Fruit fly (Drosophila melanogaster) whole organism, embryonic: Measurements from ENCODE around the gene Coq2.

Source experiments
- CG10147 ChIP-seq: fragments of 200-800 bp; sonication (Bioruptor generic); optimal IDR thresholded peaks from 2 replicates; lab custom pipeline; 2019; ENCODE audit warnings: missing biosample characterization, mild to moderate bottlenecking, missing genetic modification characterization, moderate library complexity
- CG12744 ChIP-seq: fragments of 200-800 bp; sonication (Bioruptor generic); optimal IDR thresholded peaks from 2 replicates; lab custom pipeline; 2016; ENCODE audit warnings: missing biosample characterization, missing genetic modification characterization
- CG15601 ChIP-seq: fragments of 200-800 bp; sonication (Bioruptor generic); optimal IDR thresholded peaks from 3 replicates; lab custom pipeline; 2019; ENCODE audit warnings: missing biosample characterization, mild to moderate bottlenecking, missing genetic modification characterization, moderate library complexity
- CG15696 ChIP-seq: fragments of 200-800 bp; sonication (Bioruptor generic); optimal IDR thresholded peaks from 2 replicates; lab custom pipeline; 2019; ENCODE audit warnings: missing biosample characterization, mild to moderate bottlenecking, missing genetic modification characterization, moderate library complexity
- CG16813 ChIP-seq: fragments of 200-800 bp; sonication (Bioruptor generic); IDR thresholded peaks from 3 replicates; pipeline ENCODE4 v1.3.6; 2022; ENCODE audit warnings: missing biosample characterization, missing genetic modification characterization; ENCODE audit not compliant: partially characterized antibody
- CG17802 ChIP-seq: fragments of 200-800 bp; sonication (Bioruptor generic); optimal IDR thresholded peaks from 2 replicates; lab custom pipeline; 2018; ENCODE audit warnings: missing biosample characterization, mild to moderate bottlenecking, missing genetic modification characterization, moderate library complexity
- CG32532 ChIP-seq: fragments of 200-800 bp; sonication (Bioruptor generic); IDR thresholded peaks from 2 replicates; pipeline ENCODE4 v1.3.6; 2022; ENCODE audit warnings: missing biosample characterization, missing genetic modification characterization
- CG3281 ChIP-seq: fragments of 200-800 bp; sonication (Bioruptor generic); optimal IDR thresholded peaks from 3 replicates; lab custom pipeline; 2017; ENCODE audit warnings: missing biosample characterization, mild to moderate bottlenecking, missing genetic modification characterization
- CG3407 ChIP-seq: fragments of 200-800 bp; sonication (Bioruptor generic); optimal IDR thresholded peaks from 2 replicates; lab custom pipeline; 2018; ENCODE audit warnings: missing biosample characterization, mild to moderate bottlenecking, missing genetic modification characterization
- CG42726 ChIP-seq: fragments of 200-800 bp; sonication (Bioruptor generic); IDR thresholded peaks from 2 replicates; pipeline ENCODE4 v1.3.6; 2022; ENCODE audit warnings: missing biosample characterization, missing genetic modification characterization; ENCODE audit not compliant: partially characterized antibody
- CG4617 ChIP-seq: fragments of 200-800 bp; sonication (Bioruptor generic); optimal IDR thresholded peaks from 3 replicates; lab custom pipeline; 2016; ENCODE audit warnings: missing biosample characterization, missing genetic modification characterization, borderline replicate concordance
- CG6854 ChIP-seq: fragments of 200-800 bp; sonication (Bioruptor generic); optimal IDR thresholded peaks from 3 replicates; lab custom pipeline; 2017; ENCODE audit warnings: missing biosample characterization, mild to moderate bottlenecking, missing genetic modification characterization
- CG8290 ChIP-seq, 3 experiments: fragments of 200-800 bp; sonication (Bioruptor generic); optimal IDR thresholded peaks; 2 replicates each; lab custom pipeline; 2016 to 2019; ENCODE audit warnings: missing biosample characterization in 3 of 3, missing genetic modification characterization in 3 of 3, mild to moderate bottlenecking in 2 of 3, moderate library complexity in 1 of 3
- CG8924 ChIP-seq: fragments of 200-800 bp; optimal IDR thresholded peaks from 3 replicates; lab custom pipeline; 2019; ENCODE audit warnings: missing biosample characterization, mild to moderate bottlenecking, missing genetic modification characterization, moderate library complexity
- CG9817 ChIP-seq: fragments of 200-800 bp; sonication (Bioruptor generic); optimal IDR thresholded peaks from 2 replicates; lab custom pipeline; 2018; ENCODE audit warnings: missing biosample characterization, mild to moderate bottlenecking, missing genetic modification characterization, moderate library complexity
- CHES-1-like ChIP-seq: fragments of 200-800 bp; sonication (Bioruptor generic); optimal IDR thresholded peaks from 2 replicates; lab custom pipeline; 2016; ENCODE audit warnings: missing biosample characterization, missing genetic modification characterization
- Chrac-16 ChIP-seq: fragments of 200-800 bp; sonication (Bioruptor generic); optimal IDR thresholded peaks from 3 replicates; lab custom pipeline; 2016; ENCODE audit warnings: missing biosample characterization, missing genetic modification characterization
- CoRest ChIP-seq: fragments of 200-800 bp; sonication (Bioruptor generic); optimal IDR thresholded peaks from 3 replicates; lab custom pipeline; 2018; ENCODE audit warnings: missing biosample characterization, mild to moderate bottlenecking, missing genetic modification characterization, moderate library complexity
- Dbx ChIP-seq: fragments of 200-800 bp; sonication (Bioruptor generic); IDR thresholded peaks from 3 replicates; pipeline ENCODE4 v1.3.6; 2022; ENCODE audit warnings: missing biosample characterization, missing genetic modification characterization
- Doc3 ChIP-seq: fragments of 200-800 bp; sonication (Bioruptor generic); IDR thresholded peaks from 3 replicates; pipeline ENCODE4 v1.3.6; 2022; ENCODE audit warnings: missing biosample characterization, missing genetic modification characterization; ENCODE audit not compliant: partially characterized antibody
- Max ChIP-seq: fragments of 200-800 bp; sonication (Bioruptor generic); optimal IDR thresholded peaks from 2 replicates; lab custom pipeline; 2016; ENCODE audit warnings: missing biosample characterization, mild to moderate bottlenecking, missing genetic modification characterization
- Myb ChIP-seq: fragments of 200-800 bp; sonication (Bioruptor generic); optimal IDR thresholded peaks from 2 replicates; lab custom pipeline; 2016; ENCODE audit warnings: missing biosample characterization, missing genetic modification characterization
- Oli ChIP-seq: fragments of 200-800 bp; sonication (Bioruptor generic); optimal IDR thresholded peaks from 2 replicates; lab custom pipeline; 2018; ENCODE audit warnings: missing biosample characterization, mild to moderate bottlenecking, missing genetic modification characterization, moderate library complexity
- Sox100B ChIP-seq: fragments of 200-800 bp; sonication (Bioruptor generic); optimal IDR thresholded peaks from 3 replicates; lab custom pipeline; 2018; ENCODE audit warnings: missing biosample characterization, mild to moderate bottlenecking, missing genetic modification characterization
- Stat92E ChIP-seq, 3 experiments: fragments of >200 bp in 2 of 3; fragments of 200-800 bp in 1 of 3; sonication (Bioruptor generic) in 1 of 3; optimal IDR thresholded peaks; 2 replicates each; lab custom pipeline; 2017 to 2019; ENCODE audit warnings: missing biosample characterization in 3 of 3, missing genetic modification characterization in 3 of 3, mild to moderate bottlenecking in 1 of 3, moderate library complexity in 1 of 3
- ab ChIP-seq: fragments of 200-800 bp; sonication (Bioruptor generic); optimal IDR thresholded peaks from 2 replicates; lab custom pipeline; 2016; ENCODE audit warnings: missing biosample characterization, missing genetic modification characterization
- bbx ChIP-seq: fragments of 200-800 bp; sonication (Bioruptor generic); IDR thresholded peaks from 2 replicates; pipeline ENCODE4 v1.3.6; 2022; ENCODE audit warnings: missing biosample characterization, missing genetic modification characterization; ENCODE audit not compliant: partially characterized antibody
- bcd ChIP-seq: fragments of 200-800 bp; sonication (Bioruptor generic); optimal IDR thresholded peaks from 2 replicates; lab custom pipeline; 2017; ENCODE audit warnings: missing biosample characterization, mild to moderate bottlenecking, missing genetic modification characterization
- bigmax ChIP-seq: fragments of 200-800 bp; sonication (Bioruptor generic); optimal IDR thresholded peaks from 2 replicates; lab custom pipeline; 2018; ENCODE audit warnings: missing biosample characterization, mild to moderate bottlenecking, missing genetic modification characterization
- bsh ChIP-seq, 2 experiments: fragments of 200-800 bp; sonication (Bioruptor generic); optimal IDR thresholded peaks; 2 replicates each; lab custom pipeline; 2017 to 2018; ENCODE audit warnings: mild to moderate bottlenecking in 2 of 2, missing biosample characterization in 2 of 2, missing genetic modification characterization in 2 of 2, moderate library complexity in 1 of 2
- cg ChIP-seq: fragments of 200-800 bp; sonication (Bioruptor generic); optimal IDR thresholded peaks from 3 replicates; lab custom pipeline; 2019; ENCODE audit warnings: missing biosample characterization, mild to moderate bottlenecking, missing genetic modification characterization, moderate library complexity
- grau ChIP-seq: fragments of 200-800 bp; optimal IDR thresholded peaks from 3 replicates; lab custom pipeline; 2019; ENCODE audit warnings: missing biosample characterization, mild to moderate bottlenecking, missing genetic modification characterization, moderate library complexity
- grn ChIP-seq: fragments of 200-800 bp; sonication (Bioruptor generic); optimal IDR thresholded peaks from 3 replicates; lab custom pipeline; 2017; ENCODE audit warnings: missing biosample characterization, missing genetic modification characterization
- insv ChIP-seq, 2 experiments: fragments of 200-800 bp; sonication (Bioruptor generic); optimal IDR thresholded peaks; 3 replicates each; lab custom pipeline; 2016 to 2018; ENCODE audit warnings: missing biosample characterization in 2 of 2, missing genetic modification characterization in 2 of 2
- jumu ChIP-seq: fragments of 200-800 bp; sonication (Bioruptor generic); optimal IDR thresholded peaks from 3 replicates; lab custom pipeline; 2016; ENCODE audit warnings: missing biosample characterization, missing genetic modification characterization
- lola ChIP-seq, 3 experiments: fragments of >200 bp in 2 of 3; fragments of 200-800 bp in 1 of 3; sonication (Bioruptor generic) in 1 of 3; optimal IDR thresholded peaks; 2 replicates each; lab custom pipeline; 2017 to 2019; ENCODE audit warnings: missing biosample characterization in 3 of 3, missing genetic modification characterization in 3 of 3, mild to moderate bottlenecking in 1 of 3, moderate library complexity in 1 of 3
- pzg ChIP-seq: fragments of 200-800 bp; sonication (Bioruptor generic); optimal IDR thresholded peaks from 3 replicates; lab custom pipeline; 2018; ENCODE audit warnings: missing biosample characterization, mild to moderate bottlenecking, missing genetic modification characterization, moderate library complexity
- row ChIP-seq: fragments of 200-800 bp; sonication (Bioruptor generic); IDR thresholded peaks from 3 replicates; pipeline ENCODE4 v1.3.6; 2022; ENCODE audit warnings: missing biosample characterization, missing genetic modification characterization
- salm ChIP-seq: fragments of 200-800 bp; sonication (Bioruptor generic); optimal IDR thresholded peaks from 2 replicates; lab custom pipeline; 2018; ENCODE audit warnings: missing biosample characterization, mild to moderate bottlenecking, missing genetic modification characterization
- sna ChIP-seq: fragments of 200-800 bp; sonication (Bioruptor generic); IDR thresholded peaks from 2 replicates; pipeline ENCODE4 v1.3.6; 2022; ENCODE audit warnings: missing biosample characterization, missing genetic modification characterization; ENCODE audit not compliant: partially characterized antibody
- sob ChIP-seq: fragments of 200-800 bp; sonication (Bioruptor generic); IDR thresholded peaks from 2 replicates; pipeline ENCODE4 v1.3.6; 2022; ENCODE audit warnings: missing biosample characterization, missing genetic modification characterization
- stwl ChIP-seq: fragments of 200-800 bp; sonication (Bioruptor generic); optimal IDR thresholded peaks from 3 replicates; lab custom pipeline; 2018; ENCODE audit warnings: missing biosample characterization, mild to moderate bottlenecking, missing genetic modification characterization, moderate library complexity
- tna ChIP-seq: fragments of 200-800 bp; sonication (Bioruptor generic); IDR thresholded peaks from 2 replicates; pipeline ENCODE4 v1.3.6; 2022; ENCODE audit warnings: missing biosample characterization, missing genetic modification characterization; ENCODE audit not compliant: partially characterized antibody
- vvl ChIP-seq: fragments of 200-800 bp; sonication (Bioruptor generic); IDR thresholded peaks from 2 replicates; pipeline ENCODE4 v1.3.6; 2022; ENCODE audit warnings: missing biosample characterization, missing genetic modification characterization
- wor ChIP-seq: fragments of 200-800 bp; sonication (Bioruptor generic); IDR thresholded peaks from 2 replicates; pipeline ENCODE4 v1.3.6; 2022; ENCODE audit warnings: missing biosample characterization, missing genetic modification characterization
- zen ChIP-seq: fragments of 200-800 bp; sonication (Bioruptor generic); optimal IDR thresholded peaks from 3 replicates; lab custom pipeline; 2018; ENCODE audit warnings: missing biosample characterization, mild to moderate bottlenecking, missing genetic modification characterization, moderate library complexity
- zen2 ChIP-seq: fragments of 200-800 bp; sonication (Bioruptor generic); IDR thresholded peaks from 3 replicates; pipeline ENCODE4 v1.3.6; 2022; ENCODE audit warnings: missing biosample characterization, missing genetic modification characterization; ENCODE audit not compliant: partially characterized antibody

Gene Coq2

DNA sequence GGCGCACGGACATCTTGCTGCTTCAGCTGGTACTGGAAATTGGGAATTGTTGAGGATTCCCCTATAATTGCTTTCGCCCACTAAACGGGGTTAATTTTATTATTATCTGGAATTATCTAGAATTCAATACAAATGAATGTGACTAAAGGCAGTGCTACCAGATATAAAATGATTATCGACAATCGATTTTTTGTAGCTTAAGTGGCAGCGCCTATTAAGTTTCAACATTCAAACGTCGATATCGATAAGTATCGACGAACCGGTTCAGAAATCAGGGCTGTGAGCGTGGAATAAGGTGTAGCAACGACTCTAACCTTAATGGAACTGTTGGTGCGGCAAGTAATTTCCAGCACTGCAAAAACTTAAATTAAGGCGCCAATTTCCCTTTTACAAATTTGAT, 11.2 kb downstream of the Coq2 start, which contains the start of gene Sgt1 (continued):
- peak in 1 of 2 experiments; percentile 64 for TF ChIP-seq insv (GFP tag; optimal IDR thresholded peaks at IDR 0.05; lab: Kevin White, UChicago)
- no peak for TF ChIP-seq CG6854 (GFP tag; lab: Kevin White, UChicago)
- TF ChIP-seq CG16813 (GFP tag; lab: Robert Waterston, UW): peak; percentile 81
- TF ChIP-seq bcd (GFP tag; lab: Kevin White, UChicago): peak; percentile 23
- peak; percentile 30 for TF ChIP-seq CG8290 (GFP tag; optimal IDR thresholded peaks at IDR 0.05; lab: Kevin White, UChicago)
- no peak for TF ChIP-seq CG8290 (tag; optimal IDR thresholded peaks at IDR 0.05; lab: Kevin White, UChicago)
- peak; percentile 55 for TF ChIP-seq CoRest (tag; lab: Kevin White, UChicago)
- TF ChIP-seq Dbx (GFP tag; lab: Robert Waterston, UW): 0 out of 3 replicates have a peak, but pooled peaks have one; percentile 29
- no peak for TF ChIP-seq grn (GFP tag; lab: Kevin White, UChicago)
- TF ChIP-seq Chrac-16: peak; percentile 8
- TF ChIP-seq vvl: peak; percentile 57
- TF ChIP-seq CG32532: 0 out of 2 replicates have a peak, but pooled peaks have one; percentile 4
- peak; percentile 92 for TF ChIP-seq bbx (GFP tag; lab: Robert Waterston, UW)
- peak; percentile 68 for TF ChIP-seq sob
- peak; percentile 64; the same call in 1 of the 3 replicates for TF ChIP-seq zen2 (GFP tag; lab: Robert Waterston, UW)
- peak; percentile 68; the same call in 2 of the 3 replicates for TF ChIP-seq Doc3 (GFP tag; lab: Robert Waterston, UW)
- no peak for TF ChIP-seq lola (GFP tag; optimal IDR thresholded peaks at IDR 0.05; lab: Kevin White, UChicago)
- TF ChIP-seq zen: peak; percentile 78
- no peak for TF ChIP-seq salm (tag; lab: Kevin White, UChicago)
- TF ChIP-seq stwl (tag; lab: Kevin White, UChicago): peak; percentile 96
- peak in 1 of 2 experiments; percentile 12 for TF ChIP-seq bsh (GFP tag; optimal IDR thresholded peaks at IDR 0.05; lab: Kevin White, UChicago)
- peak; percentile 36 for TF ChIP-seq grau (tag; lab: Kevin White, UChicago)
- TF ChIP-seq CG9817 (tag; lab: Kevin White, UChicago): peak; percentile 38
- no peak for TF ChIP-seq CG3281
- peak; percentile 99 for TF ChIP-seq pzg (GFP tag; lab: Kevin White, UChicago)
- TF ChIP-seq Oli (tag; lab: Kevin White, UChicago): no peak
- peak; percentile 78 for TF ChIP-seq Myb
- peak; percentile 81 for TF ChIP-seq sna
- TF ChIP-seq Sox100B (GFP tag; lab: Kevin White, UChicago): no peak
- TF ChIP-seq Max (GFP tag; lab: Kevin White, UChicago): peak; percentile 34
- TF ChIP-seq CHES-1-like (GFP tag; lab: Kevin White, UChicago): peak; percentile 47
- no peak for TF ChIP-seq CG3407 (GFP tag; lab: Kevin White, UChicago)
- peak; percentile 85 for TF ChIP-seq tna (GFP tag; lab: Robert Waterston, UW)
- no peak for TF ChIP-seq cg (GFP tag; lab: Kevin White, UChicago)
- TF ChIP-seq CG12744 (GFP tag; lab: Kevin White, UChicago): peak; percentile 11
- peak; percentile 41; the same call in 2 of the 3 replicates for TF ChIP-seq row (GFP tag; lab: Robert Waterston, UW)
- TF ChIP-seq wor (GFP tag; lab: Robert Waterston, UW): no peak
- peak; percentile 7 for TF ChIP-seq CG10147 (GFP tag; lab: Kevin White, UChicago)
- peak; percentile 10 for TF ChIP-seq ab (GFP tag; lab: Kevin White, UChicago)
- TF ChIP-seq CG15601 (tag; lab: Kevin White, UChicago): peak; percentile 59
- TF ChIP-seq CG15696 (tag; lab: Kevin White, UChicago): no peak
- peak; percentile 50 for TF ChIP-seq bigmax (GFP tag; lab: Kevin White, UChicago)
- peak; percentile 83 for TF ChIP-seq CG4617
- TF ChIP-seq CG42726: peak; percentile 71
- peak in 1 of 3 experiments; percentile 86 for TF ChIP-seq Stat92E (GFP tag; optimal IDR thresholded peaks at IDR 0.05; lab: Kevin White, UChicago)
- TF ChIP-seq CG17802 (tag; lab: Kevin White, UChicago): no peak
- TF ChIP-seq CG8924: peak; percentile 7
- TF ChIP-seq jumu (GFP tag; lab: Kevin White, UChicago): peak; percentile 63
